Fruit fly (Drosophila melanogaster): Measurements from ENCODE around the gene FoxP.

Gene FoxP

dm6 chr3R:9771519-9771972 is 40.9 kb upstream of the FoxP start, which contains the start of gene CG9471 (continued):
- TF ChIP-seq HLH4C (GFP tag; IDR thresholded peaks at IDR 0.05; ENCODE audit: partially characterized antibody), result peak; percentile 32; the same call in 1 of the 3 replicates
- TF ChIP-seq CG7987 (GFP tag; optimal IDR thresholded peaks at IDR 0.05), result peak; percentile 80
- TF ChIP-seq z (GFP tag; IDR thresholded peaks at IDR 0.05), result peak; percentile 32; the same call in 2 of the 3 replicates
- peak in 1 of 3 experiments; percentile 71 for TF ChIP-seq Stat92E (GFP tag; optimal IDR thresholded peaks at IDR 0.05)
- peak; percentile 88 to 92 for TF ChIP-seq Pdp1 (GFP tag; optimal IDR thresholded peaks at IDR 0.05)
- TF ChIP-seq ato (GFP tag; IDR thresholded peaks at IDR 0.05; ENCODE audit: partially characterized antibody), result no peak
- TF ChIP-seq mam (GFP tag; optimal IDR thresholded peaks at IDR 0.05), result peak; percentile 95
- peak; percentile 80 for TF ChIP-seq CG33213 (GFP tag; optimal IDR thresholded peaks at IDR 0.05)
- TF ChIP-seq br (optimal IDR thresholded peaks at IDR 0.05), result no peak
- peak; percentile 49 for TF ChIP-seq Sry-δ (GFP tag; optimal IDR thresholded peaks at IDR 0.05)
- peak; percentile 94 for TF ChIP-seq unpg (GFP tag; optimal IDR thresholded peaks at IDR 0.05)
- TF ChIP-seq odd (GFP tag; optimal IDR thresholded peaks at IDR 0.05), result peak; percentile 83
- TF ChIP-seq toy (GFP tag; IDR thresholded peaks at IDR 0.05), result peak; percentile 76; the same call in 1 of the 2 replicates
- no peak for TF ChIP-seq jing (GFP tag; optimal IDR thresholded peaks at IDR 0.05)
- peak; percentile 85 for TF ChIP-seq cwo (GFP tag; optimal IDR thresholded peaks at IDR 0.05)
- TF ChIP-seq ara (GFP tag; IDR thresholded peaks at IDR 0.05), result peak; percentile 91
- peak; percentile 56 for TF ChIP-seq CG3838 (GFP tag; optimal IDR thresholded peaks at IDR 0.05)
- TF ChIP-seq CG9932 (GFP tag; IDR thresholded peaks at IDR 0.05), result peak; percentile 93
- peak; percentile 94 for TF ChIP-seq CG12391 (tag; optimal IDR thresholded peaks at IDR 0.05)
- TF ChIP-seq gt (GFP tag; IDR thresholded peaks at IDR 0.05), result peak; percentile 47
- TF ChIP-seq Hr3 (GFP tag; optimal IDR thresholded peaks at IDR 0.05), result peak; percentile 91
- TF ChIP-seq hb (GFP tag; IDR thresholded peaks at IDR 0.05; ENCODE audit: partially characterized antibody), result no peak
- peak; percentile 78 for TF ChIP-seq CG6654 (GFP tag; optimal IDR thresholded peaks at IDR 0.05)
- peak; percentile 71 for TF ChIP-seq Adf1 (GFP tag; IDR thresholded peaks at IDR 0.05)
- TF ChIP-seq Doc2 (GFP tag; IDR thresholded peaks at IDR 0.05), result peak; percentile 79
- TF ChIP-seq CG13894 (tag; optimal IDR thresholded peaks at IDR 0.05), result peak; percentile 87
- no peak for TF ChIP-seq unc-4 (GFP tag; IDR thresholded peaks at IDR 0.05; ENCODE audit: partially characterized antibody)
- TF ChIP-seq CG9609 (GFP tag; optimal IDR thresholded peaks at IDR 0.05), result peak; percentile 84
- TF ChIP-seq Trl (optimal IDR thresholded peaks at IDR 0.05), result no peak
- peak; percentile 93 for TF ChIP-seq Trl (GFP tag; optimal IDR thresholded peaks at IDR 0.05)
- peak; percentile 16 for TF ChIP-seq CG17186 (GFP tag; optimal IDR thresholded peaks at IDR 0.05)
- peak; percentile 7 for TF ChIP-seq sima (GFP tag; optimal IDR thresholded peaks at IDR 0.05)
- peak; percentile 86 for TF ChIP-seq CG14710 (tag; optimal IDR thresholded peaks at IDR 0.05)
- TF ChIP-seq klu (GFP tag; IDR thresholded peaks at IDR 0.05), result peak; percentile 82
- TF ChIP-seq gsb (GFP tag; IDR thresholded peaks at IDR 0.05), result peak; percentile 80
- TF ChIP-seq CG3407 (GFP tag; optimal IDR thresholded peaks at IDR 0.05), result peak; percentile 75
- peak; percentile 92 for TF ChIP-seq CG9727 (GFP tag; optimal IDR thresholded peaks at IDR 0.05)
- peak; percentile 88 for TF ChIP-seq CG11456 (GFP tag; IDR thresholded peaks at IDR 0.05)
- TF ChIP-seq bab2 (GFP tag; optimal IDR thresholded peaks at IDR 0.05), result peak; percentile 87
- TF ChIP-seq kah (GFP tag; optimal IDR thresholded peaks at IDR 0.05), result peak; percentile 76
- no peak for TF ChIP-seq CkIIα-i1 (GFP tag; IDR thresholded peaks at IDR 0.05)
- TF ChIP-seq Hand (GFP tag; optimal IDR thresholded peaks at IDR 0.05), result peak; percentile 93
- peak; percentile 66; the same call in 2 of the 3 replicates for TF ChIP-seq CG11560 (tag; IDR thresholded peaks at IDR 0.05)
- TF ChIP-seq tio (GFP tag; optimal IDR thresholded peaks at IDR 0.05), result no peak
- peak; percentile 83 for TF ChIP-seq CG5953 (GFP tag; IDR thresholded peaks at IDR 0.05)
- TF ChIP-seq CG4328 (GFP tag; optimal IDR thresholded peaks at IDR 0.05), result peak; percentile 83
- peak; percentile 92 for TF ChIP-seq CG12299 (tag; optimal IDR thresholded peaks at IDR 0.05)
- peak; percentile 79 for TF ChIP-seq MBD-R2 (GFP tag; IDR thresholded peaks at IDR 0.05)
- TF ChIP-seq trem (tag; optimal IDR thresholded peaks at IDR 0.05), result peak; percentile 90
- TF ChIP-seq ranshi (GFP tag; IDR thresholded peaks at IDR 0.05), result peak; percentile 94
- peak; percentile 84 for TF ChIP-seq CG11723 (GFP tag; optimal IDR thresholded peaks at IDR 0.05)
